Worm (Caenorhabditis elegans) whole organism, L4/young adult: ENCODE results near the gene ZK1127.13.

Experiments used
- W03F9.2 ChIP-seq: fragments of 150-350 bp; optimal IDR thresholded peaks from 2 replicates; lab custom pipeline; 2014; ENCODE audit warnings: missing biosample characterization, missing genetic modification characterization
- dao-5 ChIP-seq: sonication (generic microtip); optimal IDR thresholded peaks from 2 replicates; lab custom pipeline; 2016; ENCODE audit warnings: missing genotype, missing genetic modification characterization, moderate library complexity, missing compliant biosample characterization
- him-1 ChIP-seq: sonication (generic microtip); optimal IDR thresholded peaks from 2 replicates; lab custom pipeline; 2016; ENCODE audit warnings: missing genotype, missing genetic modification reagents, missing genetic modification characterization, missing compliant biosample characterization

The ZK1127.13 gene

ce11 chrII:7053001-7053400 lies at the start of gene ZK1127.13:
ZK1127.13 (plus strand) TSS chrII:7053301.
- TF ChIP-seq W03F9.2, result no peak
- TF ChIP-seq dao-5 (tag; lab: Kevin White, UChicago), result no peak
- no peak for TF ChIP-seq him-1

ce11 chrII:7012592-7012991 lies 40.5 kb upstream of the ZK1127.13 start, which contains the start of gene sqv-7:
sqv-7 (minus strand) TSS chrII:7012692.
- TF ChIP-seq him-1, result no peak
- no peak for TF ChIP-seq W03F9.2
- no peak for TF ChIP-seq dao-5 (tag; lab: Kevin White, UChicago)

DNA sequence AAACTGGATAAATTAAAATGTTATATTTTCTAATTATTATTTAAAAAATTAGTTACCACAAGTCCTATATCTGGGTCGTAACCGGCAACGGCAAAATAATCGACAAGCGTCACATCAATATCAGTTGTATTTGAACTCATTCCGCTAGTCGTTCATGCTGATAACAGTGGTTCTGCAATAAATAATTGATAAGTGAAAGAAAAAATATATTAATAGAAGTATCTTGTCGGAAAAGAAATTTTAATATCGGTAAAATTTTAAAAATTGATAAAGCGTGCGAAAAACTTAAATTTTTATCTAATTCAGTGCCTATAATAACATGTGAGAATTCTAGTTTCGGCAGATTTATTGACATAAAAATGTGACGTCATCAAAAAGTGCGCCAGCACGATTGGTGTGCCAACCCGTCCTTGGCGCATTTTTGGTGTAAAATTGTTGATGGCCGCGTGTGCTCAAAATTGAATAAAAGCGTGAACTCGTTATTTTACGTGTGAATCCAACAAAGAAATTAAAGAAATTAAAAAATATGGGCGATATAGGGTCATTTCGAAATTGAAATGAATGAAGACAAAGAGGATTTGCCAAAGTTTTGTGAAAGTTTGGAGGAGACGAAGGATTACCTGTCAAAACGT lies 30.6 kb upstream of the ZK1127.13 start, which contains the start of the genes lst-6 and lst-5:
lst-6 (minus strand) TSS at position 140 of the 632 bp plus-strand sequence.
lst-5 (plus strand) TSS at position 544 of the 632 bp plus-strand sequence.
- no peak for TF ChIP-seq W03F9.2
- no peak for TF ChIP-seq him-1
- no peak for TF ChIP-seq dao-5 (tag; lab: Kevin White, UChicago)

DNA sequence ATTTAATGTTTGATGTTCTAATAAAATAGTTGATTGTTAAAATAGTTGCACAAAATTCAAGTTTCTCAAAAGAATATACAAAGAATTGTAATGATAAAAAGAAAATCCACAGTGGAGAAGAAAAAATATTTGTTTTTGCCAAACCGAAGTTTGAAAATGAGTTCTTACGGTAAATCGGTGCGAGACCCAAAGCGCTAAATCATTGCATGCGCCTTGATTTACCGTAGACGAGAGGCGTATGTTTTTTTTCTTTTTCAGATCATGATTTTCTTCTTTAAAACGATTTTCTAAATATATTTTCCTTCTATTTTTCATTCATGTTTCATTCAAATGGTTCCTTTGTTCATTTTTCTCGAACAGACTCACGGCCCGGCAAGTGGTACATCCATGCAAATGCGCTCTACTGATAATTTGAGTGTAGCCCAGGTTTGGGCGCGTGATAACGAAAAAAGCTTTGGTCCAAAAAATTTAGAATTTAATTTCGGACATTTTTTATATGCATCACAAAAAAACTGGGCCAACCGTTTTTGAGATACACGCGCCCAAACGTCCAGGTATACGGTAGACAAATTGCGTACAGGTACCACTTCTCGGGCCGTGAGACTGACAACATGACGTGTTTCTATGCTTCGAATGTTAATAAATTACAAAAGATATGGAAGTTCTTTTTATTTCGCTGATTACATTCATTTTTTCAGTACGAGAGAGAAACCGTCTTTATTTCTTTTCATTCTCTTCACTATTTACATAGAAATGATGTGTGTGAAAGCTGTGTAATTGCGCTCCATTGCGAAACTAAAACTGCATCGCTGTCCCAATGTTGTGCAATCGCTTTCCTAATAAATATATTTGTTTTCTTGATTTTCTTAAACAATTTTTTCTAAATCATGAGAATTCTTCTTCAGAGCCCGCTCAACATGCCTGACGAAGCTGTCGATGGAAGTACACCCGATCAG lies 27.9 kb upstream of the ZK1127.13 start, which contains the start of gene znf-598:
znf-598 (plus strand) TSS at position 906 of the 956 bp plus-strand sequence.
- TF ChIP-seq dao-5 (tag; lab: Kevin White, UChicago), result no peak
- TF ChIP-seq W03F9.2, result peak; percentile 28

- TF ChIP-seq W03F9.2, result no peak
- no peak for TF ChIP-seq him-1
- TF ChIP-seq dao-5 (tag; lab: Kevin White, UChicago), result no peak
Measured at ce11 chrII:7029524-7029923, 23.6 kb upstream of the ZK1127.13 start.

DNA sequence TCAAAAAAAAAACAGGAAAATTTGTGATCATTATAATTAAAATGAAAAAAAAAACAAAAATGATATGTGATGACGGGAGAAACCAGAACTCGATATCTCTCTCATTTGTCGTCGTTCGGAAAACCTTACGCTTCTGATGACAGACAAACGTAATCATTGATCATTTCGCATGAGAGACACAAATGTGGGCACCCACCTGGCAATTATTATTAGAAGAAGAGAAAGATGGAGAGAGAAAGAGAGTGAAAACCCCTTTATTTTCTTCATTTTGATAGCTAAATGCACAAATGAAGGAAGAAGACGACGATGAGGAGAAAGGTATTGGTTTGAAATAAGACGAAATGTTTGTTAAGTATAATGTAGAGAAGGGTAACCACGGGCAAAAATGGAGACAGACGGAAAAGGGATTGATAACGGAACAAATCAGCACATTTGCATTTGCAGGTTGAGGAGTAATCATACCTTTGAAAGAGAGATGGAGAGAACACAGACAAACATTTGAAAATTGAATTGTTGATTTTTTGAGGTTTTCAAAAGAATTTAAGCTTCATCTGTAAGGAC lies 21.9 kb upstream of the ZK1127.13 start:
- TF ChIP-seq him-1, result no peak
- TF ChIP-seq W03F9.2, result no peak
- TF ChIP-seq dao-5 (tag; lab: Kevin White, UChicago), result no peak

DNA sequence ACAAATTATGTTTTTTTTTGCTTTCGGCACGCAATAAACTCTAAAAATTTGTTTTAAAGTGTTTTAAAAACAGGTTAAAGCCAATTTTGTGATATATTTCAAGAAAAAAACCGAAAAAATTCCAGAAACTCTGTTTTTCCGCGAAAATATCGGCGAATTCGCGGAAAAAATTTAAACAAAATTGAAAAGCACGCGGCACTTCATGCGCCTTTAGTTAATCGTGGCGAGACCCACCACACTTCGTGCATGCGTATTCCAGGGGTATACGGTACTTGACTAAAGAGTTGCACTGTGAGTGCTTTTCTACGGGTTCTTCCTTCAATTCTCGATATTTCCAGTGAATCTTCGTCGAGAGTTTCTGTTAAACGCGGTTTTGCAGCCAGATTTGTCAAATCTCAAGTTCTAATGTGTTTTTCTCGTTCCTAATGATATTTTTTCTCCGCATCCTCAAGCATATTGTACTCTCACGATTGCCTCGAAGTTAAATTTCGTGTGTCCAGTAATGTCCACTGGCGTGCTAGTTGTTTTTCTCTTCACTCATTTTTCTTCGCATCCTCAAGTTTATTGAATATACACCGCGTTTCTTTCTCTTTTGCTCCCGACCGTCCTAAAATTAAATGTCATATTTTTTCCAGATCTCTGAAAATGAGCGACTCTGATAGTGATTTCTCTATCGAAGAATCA lies 15.3 kb upstream of the ZK1127.13 start, which contains the start of gene cin-4:
cin-4 (plus strand) TSS at position 634 of the 684 bp plus-strand sequence.
- TF ChIP-seq him-1, result no peak
- TF ChIP-seq W03F9.2, result no peak
- no peak for TF ChIP-seq dao-5 (tag; lab: Kevin White, UChicago)

DNA sequence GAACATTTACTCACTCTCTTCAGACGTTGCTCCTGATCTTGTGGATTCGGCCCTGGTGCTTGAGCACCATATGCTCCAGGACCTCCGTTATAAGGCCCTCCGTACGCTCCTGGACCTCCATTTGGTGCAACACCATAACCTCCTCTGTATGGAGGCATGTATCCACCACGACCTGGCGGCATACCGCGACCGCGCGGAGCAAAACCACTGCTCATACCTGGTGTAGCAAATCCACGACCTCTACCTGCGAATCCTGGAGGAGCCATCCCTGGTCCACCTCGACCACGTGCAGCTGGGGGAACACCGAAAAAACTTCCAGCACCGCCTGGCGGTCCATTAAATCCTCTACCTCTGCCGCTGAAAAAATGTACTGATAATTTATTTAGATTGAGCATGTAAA lies 3.6 kb upstream of the ZK1127.13 start:
- no peak for TF ChIP-seq him-1
- TF ChIP-seq dao-5 (tag; lab: Kevin White, UChicago), result no peak
- TF ChIP-seq W03F9.2, result no peak

- TF ChIP-seq dao-5 (tag; lab: Kevin White, UChicago), result no peak
- peak; percentile 74 for TF ChIP-seq W03F9.2
- no peak for TF ChIP-seq him-1
Measured at ce11 chrII:7050021-7050722, 2.9 kb upstream of the ZK1127.13 start, which contains the start of the genes tcer-1 and ZK1127.5. tcer-1 (minus strand) TSS chrII:7050071. ZK1127.5 (plus strand) TSS chrII:7050672.

DNA sequence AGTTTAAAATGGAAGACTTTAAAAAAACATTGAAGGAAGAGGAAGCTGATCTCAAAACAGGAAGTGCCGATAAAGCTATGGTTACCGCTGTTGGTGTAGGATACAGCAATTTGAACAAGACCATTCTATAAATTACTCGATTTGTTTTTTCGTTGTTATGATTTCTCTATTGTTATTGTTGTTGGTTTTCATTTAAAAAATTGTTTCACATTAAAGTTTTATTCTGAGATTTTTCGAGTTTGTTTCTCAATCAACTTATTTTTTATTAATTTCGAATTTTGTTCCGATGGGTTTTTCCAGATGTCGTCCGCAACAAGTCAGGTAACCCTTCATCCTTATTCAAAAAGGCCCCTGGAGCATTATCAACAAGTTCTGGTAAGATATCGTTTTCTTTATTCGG lies 1.3 kb upstream of the ZK1127.13 start, which contains the start of gene ZK1127.12:
ZK1127.12 (plus strand) TSS at position 301 of the 400 bp plus-strand sequence.
- TF ChIP-seq him-1 (no peak), W03F9.2 (no peak), dao-5 (tag; lab: Kevin White, UChicago) (no peak)

ce11 chrII:7053649-7054048 lies 548 bp downstream of the ZK1127.13 start, which contains the start of gene ZK1127.4:
ZK1127.4 (plus strand) TSS chrII:7053949.
- no peak for TF ChIP-seq dao-5 (tag; lab: Kevin White, UChicago)
- no peak for TF ChIP-seq him-1
- no peak for TF ChIP-seq W03F9.2

DNA sequence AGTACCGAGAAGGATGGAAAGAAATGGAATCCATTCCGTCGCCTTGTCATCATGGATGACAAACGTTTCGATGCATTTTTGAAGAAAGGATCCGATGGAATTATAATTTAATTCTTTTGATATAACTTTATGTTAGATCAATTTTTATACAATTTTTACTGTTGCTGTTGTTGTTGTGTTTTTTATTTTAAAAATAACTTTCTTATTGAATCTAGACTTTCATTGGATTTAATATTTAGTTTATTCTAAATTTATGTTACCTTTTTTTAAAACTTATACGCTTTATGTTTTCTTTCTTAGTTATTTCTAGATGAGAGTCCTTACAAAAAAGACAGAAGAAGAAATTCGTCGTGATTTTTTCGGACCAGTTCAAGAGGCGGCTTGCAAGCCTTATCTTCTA lies 1.9 kb downstream of the ZK1127.13 start, which contains the start of gene ZK1127.3:
ZK1127.3 (plus strand) TSS at position 301 of the 400 bp plus-strand sequence.
- TF ChIP-seq dao-5 (tag; lab: Kevin White, UChicago) (no peak), W03F9.2 (no peak)

- TF ChIP-seq W03F9.2 (no peak), him-1 (no peak), dao-5 (tag; lab: Kevin White, UChicago) (no peak)
Measured at ce11 chrII:7056328-7056727, 3.2 kb downstream of the ZK1127.13 start.
